Worm (Caenorhabditis elegans) whole organism, L4/young adult: ENCODE results near the gene gpc-1.

Experiments used
- dao-5 ChIP-seq: sonication (generic microtip); optimal IDR thresholded peaks from 2 replicates; lab custom pipeline; 2016; ENCODE audit warnings: missing genotype, missing genetic modification characterization, moderate library complexity, missing compliant biosample characterization
- him-1 ChIP-seq: sonication (generic microtip); optimal IDR thresholded peaks from 2 replicates; lab custom pipeline; 2016; ENCODE audit warnings: missing genotype, missing genetic modification reagents, missing genetic modification characterization, missing compliant biosample characterization

ce11 chrX:12881174-12881573, 3.6 kb downstream of the gpc-1 start:
- no peak for TF ChIP-seq him-1 (tag; lab: Kevin White, UChicago)
- no peak for TF ChIP-seq dao-5 (tag; lab: Kevin White, UChicago)
